Worm (Caenorhabditis elegans): ENCODE results near the gene nlt-1.

ce11 chrII:10028195-10028594 lies 27.3 kb upstream of the nlt-1 start, which contains the start of gene F52H3.6:
- TF ChIP-seq lin-35 (GFP tag; optimal IDR thresholded peaks at IDR 0.05) = peak in 1 of 2 experiments; percentile 10
- TF ChIP-seq fkh-10 (GFP tag; optimal IDR thresholded peaks at IDR 0.05) = no peak
- no peak for TF ChIP-seq nhr-11 (tag; optimal IDR thresholded peaks at IDR 0.05)
- TF ChIP-seq isw-1 (GFP tag; IDR thresholded peaks at IDR 0.05) = no peak

All from whole organism, L1 larva.